Worm (Caenorhabditis elegans) whole organism, L2 larva: ENCODE data around the gene str-185.

Experiments
- C34F6.9 ChIP-seq: fragments of 150-350 bp; optimal IDR thresholded peaks from 2 replicates; lab custom pipeline; 2014; ENCODE audit warnings: missing biosample characterization, missing genetic modification characterization
- F13H6.1 ChIP-seq: sonication (generic microtip); optimal IDR thresholded peaks from 2 replicates; lab custom pipeline; 2016; ENCODE audit warnings: missing genetic modification characterization, missing compliant biosample characterization
- R02D3.7 ChIP-seq: fragments of 150-350 bp; optimal IDR thresholded peaks from 2 replicates; lab custom pipeline; 2014; ENCODE audit warnings: missing biosample characterization, missing genetic modification characterization
- Y55F3AM.14 ChIP-seq: fragments of 200-800 bp; sonication (Bioruptor generic); optimal IDR thresholded peaks from 2 replicates; lab custom pipeline; 2018; ENCODE audit warnings: mild to moderate bottlenecking, missing genetic modification characterization, missing compliant biosample characterization
- alr-1 ChIP-seq: fragments of 150-350 bp; optimal IDR thresholded peaks from 2 replicates; lab custom pipeline; 2014; ENCODE audit warnings: missing biosample characterization, missing genetic modification characterization
- ama-1 ChIP-seq: fragments of 150-350 bp; optimal IDR thresholded peaks from 2 replicates; lab custom pipeline; 2018; ENCODE audit warnings: inconsistent platforms
- blmp-1 ChIP-seq: sonication (generic microtip); optimal IDR thresholded peaks from 2 replicates; lab custom pipeline; 2017; ENCODE audit warnings: missing genetic modification characterization, mild to moderate bottlenecking, missing compliant biosample characterization, antibody characterized with exemption, moderate library complexity; ENCODE audit not compliant: insufficient read depth
- ceh-16 ChIP-seq: fragments of 150-350 bp; optimal IDR thresholded peaks from 2 replicates; lab custom pipeline; 2014; ENCODE audit warnings: missing biosample characterization, missing genetic modification characterization
- ceh-82 ChIP-seq: fragments of 150-350 bp; optimal IDR thresholded peaks from 2 replicates; lab custom pipeline; 2014; ENCODE audit warnings: missing biosample characterization, missing genetic modification characterization
- crh-2 ChIP-seq: sonication (generic microtip); optimal IDR thresholded peaks from 2 replicates; lab custom pipeline; 2017; ENCODE audit warnings: missing biosample characterization, missing genetic modification characterization
- dmd-4 ChIP-seq: sonication (generic microtip); optimal IDR thresholded peaks from 2 replicates; lab custom pipeline; 2017; ENCODE audit warnings: missing biosample characterization, missing genetic modification characterization
- egl-27 ChIP-seq: sonication (generic microtip); optimal IDR thresholded peaks from 3 replicates; lab custom pipeline; 2017; ENCODE audit warnings: missing biosample characterization, missing genetic modification reagents, missing genetic modification characterization
- elt-1 ChIP-seq: fragments of 150-350 bp; optimal IDR thresholded peaks from 2 replicates; lab custom pipeline; 2014; ENCODE audit warnings: missing biosample characterization, missing genetic modification characterization
- elt-3 ChIP-seq: sonication (generic microtip); optimal IDR thresholded peaks from 2 replicates; lab custom pipeline; 2017; ENCODE audit warnings: missing biosample characterization, missing genetic modification characterization
- fos-1 ChIP-seq: fragments of 150-350 bp; optimal IDR thresholded peaks from 2 replicates; lab custom pipeline; 2014; ENCODE audit warnings: missing biosample characterization, missing genetic modification characterization
- lin-39 ChIP-seq: fragments of 150-350 bp; optimal IDR thresholded peaks from 2 replicates; lab custom pipeline; 2014; ENCODE audit warnings: missing biosample characterization, missing genetic modification reagents, missing genetic modification characterization
- lsy-2 ChIP-seq, 2 experiments: fragments of 150-350 bp in 1 of 2; sonication (generic microtip) in 1 of 2; optimal IDR thresholded peaks; 2 replicates each; lab custom pipeline; 2014 to 2017; ENCODE audit warnings: missing biosample characterization in 2 of 2, missing genetic modification characterization in 2 of 2
- mbf-1 ChIP-seq: sonication (generic microtip); optimal IDR thresholded peaks from 2 replicates; lab custom pipeline; 2017; ENCODE audit warnings: missing biosample characterization, missing genetic modification characterization
- mdl-1 ChIP-seq, 2 experiments: fragments of 150-350 bp in 1 of 2; sonication (generic microtip) in 1 of 2; optimal IDR thresholded peaks; 2 replicates each; lab custom pipeline; 2017; ENCODE audit warnings: missing biosample characterization in 2 of 2, missing genetic modification characterization in 2 of 2
- nhr-10 ChIP-seq: sonication (generic microtip); optimal IDR thresholded peaks from 2 replicates; lab custom pipeline; 2017; ENCODE audit warnings: missing biosample characterization, missing genetic modification characterization
- nhr-11 ChIP-seq: fragments of 150-350 bp; optimal IDR thresholded peaks from 2 replicates; lab custom pipeline; 2014; ENCODE audit warnings: missing biosample characterization, missing genetic modification characterization
- nhr-12 ChIP-seq: fragments of 150-350 bp; optimal IDR thresholded peaks from 2 replicates; lab custom pipeline; 2014; ENCODE audit warnings: missing biosample characterization, missing genetic modification characterization
- nhr-21 ChIP-seq: fragments of 150-350 bp; optimal IDR thresholded peaks from 2 replicates; lab custom pipeline; 2014; ENCODE audit warnings: missing biosample characterization, missing genetic modification characterization
- nhr-23 ChIP-seq: fragments of 150-350 bp; optimal IDR thresholded peaks from 2 replicates; lab custom pipeline; 2014; ENCODE audit warnings: missing biosample characterization, missing genetic modification reagents, missing genetic modification characterization
- nhr-237 ChIP-seq: fragments of 150-350 bp; optimal IDR thresholded peaks from 2 replicates; lab custom pipeline; 2014; ENCODE audit warnings: missing biosample characterization, missing genetic modification characterization
- nhr-25 ChIP-seq: fragments of 150-350 bp; sonication (generic microtip); optimal IDR thresholded peaks from 3 replicates; lab custom pipeline; 2014; ENCODE audit warnings: missing biosample characterization, missing genetic modification characterization
- nhr-6 ChIP-seq: fragments of 150-350 bp; optimal IDR thresholded peaks from 2 replicates; lab custom pipeline; 2014; ENCODE audit warnings: missing biosample characterization, missing genetic modification characterization
- peb-1 ChIP-seq: fragments of 150-350 bp; optimal IDR thresholded peaks from 2 replicates; lab custom pipeline; 2014; ENCODE audit warnings: missing biosample characterization, missing genetic modification characterization
- skn-1 ChIP-seq: sonication (generic microtip); optimal IDR thresholded peaks from 2 replicates; lab custom pipeline; 2017; ENCODE audit warnings: missing biosample characterization, missing genetic modification characterization
- sma-3 ChIP-seq: sonication (generic microtip); optimal IDR thresholded peaks from 2 replicates; lab custom pipeline; 2016; ENCODE audit warnings: missing genetic modification reagents, missing genetic modification characterization, missing compliant biosample characterization
- sma-9 ChIP-seq, 2 experiments: fragments of 150-350 bp in 1 of 2; sonication (generic microtip) in 1 of 2; optimal IDR thresholded peaks; 2 replicates each; lab custom pipeline; 2014 to 2016; ENCODE audit warnings: missing genetic modification characterization in 2 of 2, mild to moderate bottlenecking in 1 of 2, missing biosample characterization in 1 of 2, missing compliant biosample characterization in 1 of 2, missing genetic modification reagents in 1 of 2, moderate library complexity in 1 of 2
- snpc-4 ChIP-seq: fragments of 150-350 bp; optimal IDR thresholded peaks from 2 replicates; lab custom pipeline; 2014; ENCODE audit warnings: missing biosample characterization, missing genetic modification characterization
- unc-39 ChIP-seq: fragments of 150-350 bp; optimal IDR thresholded peaks from 2 replicates; lab custom pipeline; 2014; ENCODE audit warnings: missing biosample characterization, missing genetic modification characterization
- unc-55 ChIP-seq: fragments of 150-350 bp; sonication (generic microtip); optimal IDR thresholded peaks from 3 replicates; lab custom pipeline; 2014; ENCODE audit warnings: missing biosample characterization, missing genetic modification reagents, missing genetic modification characterization
- unc-62 ChIP-seq: fragments of 150-350 bp; optimal IDR thresholded peaks from 2 replicates; lab custom pipeline; 2014; ENCODE audit warnings: missing biosample characterization, missing genetic modification reagents, missing genetic modification characterization
- zag-1 ChIP-seq: fragments of 150-350 bp; optimal IDR thresholded peaks from 2 replicates; lab custom pipeline; 2014; ENCODE audit warnings: missing biosample characterization, missing genetic modification characterization
- ztf-1 ChIP-seq: fragments of 200-800 bp; sonication (Bioruptor generic); conservative IDR thresholded peaks from 2 replicates; pipeline ENCODE4 v1.3.6; 2022; ENCODE audit warnings: missing genetic modification characterization, missing compliant biosample characterization
- ztf-4 ChIP-seq: fragments of 150-350 bp; optimal IDR thresholded peaks from 2 replicates; lab custom pipeline; 2014; ENCODE audit warnings: missing biosample characterization, missing genetic modification characterization

str-185 gene

DNA sequence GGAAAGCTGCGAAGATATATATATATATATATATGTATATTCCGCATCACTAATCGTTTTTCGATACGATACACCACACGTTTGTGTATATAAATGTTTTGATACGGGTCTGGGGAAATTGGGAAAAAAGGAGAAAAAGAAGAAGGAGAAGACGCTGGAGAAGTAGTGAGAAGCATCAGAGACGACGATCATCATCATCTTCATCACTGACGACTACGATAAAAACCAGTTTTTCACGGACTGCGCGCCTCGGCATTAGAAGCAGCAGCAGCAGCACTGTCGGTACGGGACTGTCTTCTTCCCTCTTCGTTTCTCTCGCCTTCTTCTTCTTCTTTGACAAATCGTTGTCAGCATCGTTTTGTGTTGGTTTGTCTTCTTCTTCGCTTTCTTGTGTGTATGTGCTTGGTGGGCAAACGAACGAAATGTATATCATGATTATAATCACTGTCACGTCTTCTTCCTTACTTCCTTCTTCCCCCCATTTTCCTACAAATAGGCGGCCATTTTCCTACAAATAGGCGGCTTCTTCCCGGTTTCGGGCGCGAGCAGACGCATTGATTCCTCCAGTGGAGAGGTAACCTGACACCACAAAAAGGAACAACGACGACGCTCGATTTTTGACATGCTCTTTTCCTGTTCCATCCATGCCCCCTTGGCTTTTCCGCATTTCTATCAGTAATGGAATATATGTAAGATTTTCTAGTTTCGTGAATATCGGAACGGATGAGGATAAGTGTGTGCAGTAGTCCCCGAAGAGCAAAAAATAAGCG lies 33.6 kb downstream of the str-185 start:
- TF ChIP-seq nhr-237 (tag; lab: Kevin White, UChicago): no peak
- peak; percentile 34 for TF ChIP-seq fos-1 (tag; lab: Kevin White, UChicago)
- peak; percentile 59 for TF ChIP-seq blmp-1 (tag; lab: Kevin White, UChicago)
- no peak for TF ChIP-seq unc-39 (tag; lab: Kevin White, UChicago)
- TF ChIP-seq nhr-12 (tag; lab: Kevin White, UChicago): no peak
- TF ChIP-seq lin-39: no peak
- TF ChIP-seq crh-2 (tag; lab: Kevin White, UChicago): no peak
- TF ChIP-seq F13H6.1 (tag; lab: Kevin White, UChicago): no peak
- TF ChIP-seq nhr-23 (tag; lab: Kevin White, UChicago): no peak
- TF ChIP-seq R02D3.7 (tag; lab: Kevin White, UChicago): no peak
- TF ChIP-seq lsy-2 (tag; optimal IDR thresholded peaks at IDR 0.05; lab: Kevin White, UChicago): no peak
- TF ChIP-seq ceh-82: no peak
- no peak for TF ChIP-seq ama-1 (lab: Kevin White, UChicago)
- peak; percentile 9 for TF ChIP-seq sma-3
- TF ChIP-seq ztf-1 (GFP tag; lab: Robert Waterston, UW): no peak
- no peak for TF ChIP-seq mbf-1 (tag; lab: Kevin White, UChicago)
- no peak for TF ChIP-seq alr-1 (tag; lab: Kevin White, UChicago)
- TF ChIP-seq unc-62 (GFP tag; lab: Kevin White, UChicago): no peak
- no peak for TF ChIP-seq ceh-16 (tag; lab: Kevin White, UChicago)
- TF ChIP-seq snpc-4 (tag; lab: Kevin White, UChicago): no peak
- no peak for TF ChIP-seq mdl-1 (tag; optimal IDR thresholded peaks at IDR 0.05; lab: Kevin White, UChicago)
- peak; percentile 51 for TF ChIP-seq nhr-25 (tag; lab: Kevin White, UChicago)
- TF ChIP-seq elt-1 (tag; lab: Kevin White, UChicago): no peak
- no peak for TF ChIP-seq skn-1 (tag; lab: Kevin White, UChicago)
- TF ChIP-seq nhr-21 (tag; lab: Kevin White, UChicago): peak; percentile 38
- no peak for TF ChIP-seq ztf-4 (tag; lab: Kevin White, UChicago)
- no peak for TF ChIP-seq nhr-6 (tag; lab: Kevin White, UChicago)
- no peak for TF ChIP-seq zag-1 (tag; lab: Kevin White, UChicago)
- TF ChIP-seq elt-3 (tag; lab: Kevin White, UChicago): no peak

DNA sequence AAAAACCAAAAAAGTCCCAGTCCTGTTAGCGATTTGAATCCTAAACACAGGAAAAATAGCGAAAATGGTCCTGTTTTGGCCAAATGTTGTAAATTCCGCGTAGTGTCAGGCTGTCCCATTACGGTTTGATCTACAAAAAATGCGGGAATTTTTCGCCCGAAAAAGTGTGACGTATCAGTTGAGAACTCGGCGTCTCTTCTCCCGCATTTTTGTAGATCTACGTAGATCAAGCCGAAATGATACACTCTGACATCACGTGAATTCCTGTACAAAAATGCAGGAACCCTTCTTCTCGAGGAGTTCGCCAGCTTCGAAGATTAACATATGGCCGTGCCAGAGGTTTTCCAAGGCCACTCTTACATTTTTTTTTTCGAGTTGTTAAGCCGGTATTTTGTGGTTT lies 34.2 kb downstream of the str-185 start:
- TF ChIP-seq dmd-4 (tag; lab: Kevin White, UChicago) (no peak), unc-39 (tag; lab: Kevin White, UChicago) (no peak), elt-3 (tag; lab: Kevin White, UChicago) (no peak), C34F6.9 (tag; lab: Kevin White, UChicago) (no peak), lsy-2 (tag; optimal IDR thresholded peaks at IDR 0.05; lab: Kevin White, UChicago) (no peak), R02D3.7 (tag; lab: Kevin White, UChicago) (no peak), nhr-11 (tag; lab: Kevin White, UChicago) (no peak), nhr-25 (tag; lab: Kevin White, UChicago) (no peak), alr-1 (tag; lab: Kevin White, UChicago) (no peak), ztf-1 (GFP tag; lab: Robert Waterston, UW) (no peak), ama-1 (lab: Kevin White, UChicago) (no peak), skn-1 (tag; lab: Kevin White, UChicago) (no peak), egl-27 (tag; lab: Kevin White, UChicago) (no peak), nhr-6 (tag; lab: Kevin White, UChicago) (no peak), sma-3 (no peak), nhr-12 (tag; lab: Kevin White, UChicago) (no peak), Y55F3AM.14 (no peak), nhr-237 (tag; lab: Kevin White, UChicago) (no peak), snpc-4 (tag; lab: Kevin White, UChicago) (no peak)
- TF ChIP-seq, all 48 proteins: peak for 0

DNA sequence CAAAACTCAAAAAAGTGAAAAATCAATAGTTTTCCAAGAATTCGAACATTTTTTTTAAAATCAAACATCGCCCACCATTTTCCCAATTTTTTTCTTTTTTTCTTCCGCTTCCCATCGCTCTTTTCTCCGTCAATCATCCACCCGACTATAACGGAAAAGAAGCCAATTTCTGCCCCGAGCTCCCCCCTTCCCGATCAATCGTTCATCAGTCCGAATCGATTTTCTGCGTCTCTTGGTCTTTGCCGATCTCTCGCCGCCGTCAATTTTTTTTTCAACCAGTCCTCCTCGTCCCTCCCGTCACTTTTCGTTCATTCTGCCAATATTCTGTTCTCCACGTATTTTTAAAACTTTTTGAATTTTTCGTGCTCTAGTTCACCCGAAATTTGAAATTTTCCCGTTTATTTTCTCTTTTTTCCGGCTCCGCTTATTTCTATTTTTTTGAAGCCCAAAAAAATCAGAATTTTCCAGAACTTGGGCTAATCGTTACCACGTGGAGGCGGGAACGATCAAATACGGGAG lies 35.8 kb downstream of the str-185 start, which contains the start of gene ell-1:
Gene ell-1, plus strand, starts transcription at position 469 of the 519 bp plus-strand sequence.
- TF ChIP-seq ztf-4 (tag; lab: Kevin White, UChicago): no peak
- no peak for TF ChIP-seq mbf-1 (tag; lab: Kevin White, UChicago)
- TF ChIP-seq sma-9 (GFP tag; optimal IDR thresholded peaks at IDR 0.05; lab: Kevin White, UChicago): no peak
- no peak for TF ChIP-seq sma-9 (tag; optimal IDR thresholded peaks at IDR 0.05; lab: Kevin White, UChicago)
- no peak for TF ChIP-seq dmd-4 (tag; lab: Kevin White, UChicago)
- TF ChIP-seq nhr-10 (tag; lab: Kevin White, UChicago): no peak
- TF ChIP-seq ceh-16 (tag; lab: Kevin White, UChicago): no peak
- TF ChIP-seq ceh-82: no peak
- TF ChIP-seq skn-1 (tag; lab: Kevin White, UChicago): no peak
- no peak for TF ChIP-seq R02D3.7 (tag; lab: Kevin White, UChicago)
- TF ChIP-seq peb-1 (tag; lab: Kevin White, UChicago): no peak
- TF ChIP-seq fos-1 (tag; lab: Kevin White, UChicago): no peak
- no peak for TF ChIP-seq Y55F3AM.14
- no peak for TF ChIP-seq unc-55
